Fruit fly (Drosophila melanogaster): ENCODE results near the gene CG15548.

Gene CG15548

dm6 chr3R:30940234-30940633, 19.3 kb upstream of the CG15548 start:
- TF ChIP-seq HLH106 (tag; optimal IDR thresholded peaks at IDR 0.05) (no peak), psq (GFP tag; optimal IDR thresholded peaks at IDR 0.05) (no peak), CG9705 (GFP tag; optimal IDR thresholded peaks at IDR 0.05) (no peak), usp (GFP tag; optimal IDR thresholded peaks at IDR 0.05) (no peak)

- TF ChIP-seq Myc (optimal IDR thresholded peaks at IDR 0.05) (peak; percentile 61), Rel (GFP tag; optimal IDR thresholded peaks at IDR 0.05) (no peak), Rel (tag; optimal IDR thresholded peaks at IDR 0.05) (no peak)
Measured at dm6 chr3R:30946352-30946751, 13.1 kb upstream of the CG15548 start.

- TF ChIP-seq Hnf4 (GFP tag; optimal IDR thresholded peaks at IDR 0.05), result no peak
- TF ChIP-seq h (GFP tag; optimal IDR thresholded peaks at IDR 0.05), result no peak
- TF ChIP-seq Sp1 (GFP tag; optimal IDR thresholded peaks at IDR 0.05), result no peak
- TF ChIP-seq CrebA (GFP tag; optimal IDR thresholded peaks at IDR 0.05; ENCODE audit: borderline replicate concordance), result no peak
- no peak for TF ChIP-seq br (GFP tag; optimal IDR thresholded peaks at IDR 0.05)
- no peak for TF ChIP-seq Jra (GFP tag; optimal IDR thresholded peaks at IDR 0.05)
- no peak for TF ChIP-seq jim (GFP tag; optimal IDR thresholded peaks at IDR 0.05)
- TF ChIP-seq brk (GFP tag; optimal IDR thresholded peaks at IDR 0.05), result no peak
- no peak for TF ChIP-seq Dif (GFP tag; optimal IDR thresholded peaks at IDR 0.05; ENCODE audit: partially characterized antibody)
Measured at dm6 chr3R:30964220-30964619, 4.7 kb downstream of the CG15548 start, which contains the start of gene Ctr1C. TSS of gene Ctr1C (minus strand) at chr3R:30964320.

- no peak for TF ChIP-seq Jra (GFP tag; optimal IDR thresholded peaks at IDR 0.05)
- no peak for TF ChIP-seq CG9705 (GFP tag; optimal IDR thresholded peaks at IDR 0.05)
- TF ChIP-seq tai (GFP tag; optimal IDR thresholded peaks at IDR 0.05), result no peak
- TF ChIP-seq Myc (optimal IDR thresholded peaks at IDR 0.05), result no peak
- no peak for TF ChIP-seq CrebA (GFP tag; optimal IDR thresholded peaks at IDR 0.05; ENCODE audit: borderline replicate concordance)
- TF ChIP-seq HLH106 (tag; optimal IDR thresholded peaks at IDR 0.05), result no peak
- no peak for TF ChIP-seq foxo (GFP tag; optimal IDR thresholded peaks at IDR 0.05)
- TF ChIP-seq Abd-B (GFP tag; optimal IDR thresholded peaks at IDR 0.05), result no peak
- TF ChIP-seq Vsx2 (GFP tag; optimal IDR thresholded peaks at IDR 0.05; ENCODE audit: partially characterized antibody), result no peak
- no peak for TF ChIP-seq Mio (GFP tag; optimal IDR thresholded peaks at IDR 0.05)
- no peak for TF ChIP-seq br (GFP tag; optimal IDR thresholded peaks at IDR 0.05)
- TF ChIP-seq Sp1 (GFP tag; optimal IDR thresholded peaks at IDR 0.05), result no peak
- no peak for TF ChIP-seq usp (GFP tag; optimal IDR thresholded peaks at IDR 0.05)
Measured at dm6 chr3R:30989948-30990347, 30.4 kb downstream of the CG15548 start, which contains the start of gene CG31008. TSS of gene CG31008 (minus strand) at chr3R:30990006.

- TF ChIP-seq Dif (GFP tag; optimal IDR thresholded peaks at IDR 0.05; ENCODE audit: partially characterized antibody) (no peak), woc (GFP tag; optimal IDR thresholded peaks at IDR 0.05) (no peak), Jra (GFP tag; optimal IDR thresholded peaks at IDR 0.05) (no peak), OdsH (GFP tag; optimal IDR thresholded peaks at IDR 0.05) (no peak), GATAd (GFP tag; optimal IDR thresholded peaks at IDR 0.05) (no peak), br (GFP tag; optimal IDR thresholded peaks at IDR 0.05) (no peak), Hnf4 (GFP tag; optimal IDR thresholded peaks at IDR 0.05) (no peak), sv (GFP tag; optimal IDR thresholded peaks at IDR 0.05) (no peak), foxo (GFP tag; optimal IDR thresholded peaks at IDR 0.05) (no peak), usp (GFP tag; optimal IDR thresholded peaks at IDR 0.05) (no peak), Mio (GFP tag; optimal IDR thresholded peaks at IDR 0.05) (no peak), lola (GFP tag; optimal IDR thresholded peaks at IDR 0.05) (no peak), ey (GFP tag; optimal IDR thresholded peaks at IDR 0.05) (no peak), Myc (optimal IDR thresholded peaks at IDR 0.05) (no peak), CG9705 (GFP tag; optimal IDR thresholded peaks at IDR 0.05) (no peak), HLH106 (tag; optimal IDR thresholded peaks at IDR 0.05) (no peak), dl (GFP tag; optimal IDR thresholded peaks at IDR 0.05; ENCODE audit: insufficient read depth in 1 of 2, partially characterized antibody in 2 of 2) (no peak)
Measured at dm6 chr3R:30992357-30992756, 32.9 kb downstream of the CG15548 start, which contains the start of gene CG31007. TSS of gene CG31007 (minus strand) at chr3R:30992457.

dm6 chr3R:31006599-31006998, 47.1 kb downstream of the CG15548 start:
- TF ChIP-seq CG9705 (GFP tag; optimal IDR thresholded peaks at IDR 0.05), result no peak
- no peak for TF ChIP-seq Vsx2 (GFP tag; optimal IDR thresholded peaks at IDR 0.05; ENCODE audit: partially characterized antibody)
- no peak for TF ChIP-seq sv (GFP tag; optimal IDR thresholded peaks at IDR 0.05)
- TF ChIP-seq br (GFP tag; optimal IDR thresholded peaks at IDR 0.05), result no peak
- no peak for TF ChIP-seq Abd-B (GFP tag; optimal IDR thresholded peaks at IDR 0.05)
- TF ChIP-seq ey (GFP tag; optimal IDR thresholded peaks at IDR 0.05), result no peak
- no peak for TF ChIP-seq Dfd (GFP tag; optimal IDR thresholded peaks at IDR 0.05)
- TF ChIP-seq Rel (GFP tag; optimal IDR thresholded peaks at IDR 0.05), result no peak
- no peak for TF ChIP-seq Rel (tag; optimal IDR thresholded peaks at IDR 0.05)
- no peak for TF ChIP-seq CG32264 (GFP tag; optimal IDR thresholded peaks at IDR 0.05)
- no peak for TF ChIP-seq Jra (GFP tag; optimal IDR thresholded peaks at IDR 0.05)
- no peak for TF ChIP-seq GATAd (GFP tag; optimal IDR thresholded peaks at IDR 0.05)
- no peak for TF ChIP-seq lola (GFP tag; optimal IDR thresholded peaks at IDR 0.05)
- TF ChIP-seq N (GFP tag; optimal IDR thresholded peaks at IDR 0.05), result no peak
- TF ChIP-seq brk (GFP tag; optimal IDR thresholded peaks at IDR 0.05), result no peak
- no peak for TF ChIP-seq Dif (GFP tag; optimal IDR thresholded peaks at IDR 0.05; ENCODE audit: partially characterized antibody)
- no peak for TF ChIP-seq woc (GFP tag; optimal IDR thresholded peaks at IDR 0.05)
- no peak for TF ChIP-seq fru (GFP tag; optimal IDR thresholded peaks at IDR 0.05)

Measured in whole organism, wandering third instar larva.